Worm (Caenorhabditis elegans): ENCODE data around the gene srz-61.

DNA sequence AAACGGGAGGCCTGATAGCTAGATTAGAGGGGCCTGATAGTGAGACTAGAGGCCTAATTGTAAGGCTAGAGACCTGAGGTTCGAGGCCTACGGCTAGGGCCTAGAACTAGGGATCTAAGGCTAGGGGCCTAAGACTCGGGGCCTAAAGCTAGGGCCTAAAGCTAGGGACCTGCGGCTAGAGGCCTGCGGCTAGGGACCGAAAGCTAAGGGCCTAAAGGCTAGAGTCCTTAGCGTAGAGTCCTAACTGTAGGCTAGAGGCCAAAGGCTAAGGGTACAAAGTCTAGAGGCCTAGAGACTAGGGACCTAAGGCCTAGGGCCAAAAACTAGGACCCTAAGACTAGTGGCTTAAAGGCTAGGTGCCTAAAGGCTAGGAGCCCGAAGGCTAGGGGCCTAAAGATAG is 12.2 kb downstream of the srz-61 start:
- no peak for TF ChIP-seq ZK546.5 (tag; optimal IDR thresholded peaks at IDR 0.05)
- TF ChIP-seq duxl-1 (tag; optimal IDR thresholded peaks at IDR 0.05; ENCODE audit: poor library complexity), result no peak
